Fruit fly (Drosophila melanogaster) S2 (cell line): ENCODE results near the gene Vajk3.

Source experiments
- CG8478 ChIP-seq: fragments of >200 bp; optimal IDR thresholded peaks from 2 replicates; lab custom pipeline; 2018
- CTCF ChIP-seq, 2 experiments: fragments of >200 bp; optimal IDR thresholded peaks; 2 replicates each; lab custom pipeline; 2018

dm6 chr2L:13949789-13950188 is 2.5 kb upstream of the Vajk3 start:
- no peak for TF ChIP-seq CG8478 (lab: Kevin White, UChicago)
- TF ChIP-seq CTCF (optimal IDR thresholded peaks at IDR 0.05; lab: Kevin White, UChicago), result no peak
